Fruit fly (Drosophila melanogaster) whole organism, prepupa: Measurements from ENCODE around the gene CG14857.
A peak's percentile ranks its signal among the peaks of the same experiment; 100 is the strongest.

Source experiments
- Blimp-1 ChIP-seq: fragments of 200-800 bp; sonication (Bioruptor generic); optimal IDR thresholded peaks from 3 replicates; lab custom pipeline; 2017; ENCODE audit warnings: missing biosample characterization, missing genetic modification characterization, mild to moderate bottlenecking, moderate library complexity, missing genetic modification reagents
- CG10631 ChIP-seq: fragments of 200-800 bp; sonication (Bioruptor generic); optimal IDR thresholded peaks from 2 replicates; lab custom pipeline; 2016; ENCODE audit warnings: missing biosample characterization, missing genetic modification characterization
- CG10669 ChIP-seq: fragments of 200-800 bp; sonication (Bioruptor generic); optimal IDR thresholded peaks from 3 replicates; lab custom pipeline; 2018; ENCODE audit warnings: missing biosample characterization, mild to moderate bottlenecking, missing genetic modification characterization, moderate library complexity
- CG11294 ChIP-seq: fragments of 200-800 bp; sonication (Bioruptor generic); IDR thresholded peaks from 2 replicates; pipeline ENCODE4 v1.3.6; 2022; ENCODE audit warnings: missing biosample characterization, missing genetic modification characterization
- CG11762 ChIP-seq: fragments of 200-800 bp; sonication (Bioruptor generic); optimal IDR thresholded peaks from 3 replicates; lab custom pipeline; 2016; ENCODE audit warnings: missing biosample characterization, missing genetic modification characterization; ENCODE audit not compliant: insufficient read depth
- CG11902 ChIP-seq: fragments of 200-800 bp; sonication (Bioruptor generic); optimal IDR thresholded peaks from 3 replicates; lab custom pipeline; 2016; ENCODE audit warnings: missing biosample characterization, missing genetic modification characterization
- CG1621 ChIP-seq: fragments of 200-800 bp; sonication (Bioruptor generic); optimal IDR thresholded peaks from 3 replicates; lab custom pipeline; 2018; ENCODE audit warnings: missing biosample characterization, mild to moderate bottlenecking, missing genetic modification characterization
- CG3032 ChIP-seq: fragments of 200-800 bp; optimal IDR thresholded peaks from 2 replicates; lab custom pipeline; 2019; ENCODE audit warnings: missing biosample characterization, mild to moderate bottlenecking, missing genetic modification characterization, moderate library complexity
- CG31627 ChIP-seq: fragments of 200-800 bp; sonication (Bioruptor generic); optimal IDR thresholded peaks from 3 replicates; lab custom pipeline; 2016; ENCODE audit warnings: missing biosample characterization, missing genetic modification characterization
- CG32006 ChIP-seq: fragments of 200-800 bp; sonication (Bioruptor generic); optimal IDR thresholded peaks from 3 replicates; lab custom pipeline; 2017; ENCODE audit warnings: missing biosample characterization, mild to moderate bottlenecking, missing genetic modification characterization
- CG34406 ChIP-seq: fragments of 200-800 bp; sonication (Bioruptor generic); optimal IDR thresholded peaks from 3 replicates; lab custom pipeline; 2016; ENCODE audit warnings: missing biosample characterization, missing genetic modification characterization
- CG3919 ChIP-seq: fragments of 200-800 bp; sonication (Bioruptor generic); optimal IDR thresholded peaks from 3 replicates; lab custom pipeline; 2016; ENCODE audit warnings: missing biosample characterization, missing genetic modification characterization
- CG4318 ChIP-seq: fragments of 200-800 bp; sonication (Bioruptor generic); optimal IDR thresholded peaks from 3 replicates; lab custom pipeline; 2017; ENCODE audit warnings: missing biosample characterization, mild to moderate bottlenecking, missing genetic modification characterization
- CG6163 ChIP-seq: fragments of 200-800 bp; sonication (Bioruptor generic); IDR thresholded peaks from 3 replicates; pipeline ENCODE4 v1.3.6; 2022; ENCODE audit warnings: missing biosample characterization, missing genetic modification characterization
- CG6276 ChIP-seq: fragments of 200-800 bp; sonication (Bioruptor generic); optimal IDR thresholded peaks from 2 replicates; lab custom pipeline; 2017; ENCODE audit warnings: missing biosample characterization, mild to moderate bottlenecking, missing genetic modification characterization
- CG6792 ChIP-seq: fragments of 200-800 bp; sonication (Bioruptor generic); optimal IDR thresholded peaks from 3 replicates; lab custom pipeline; 2016; ENCODE audit warnings: missing biosample characterization, missing genetic modification characterization
- CG6808 ChIP-seq: fragments of 200-800 bp; sonication (Bioruptor generic); optimal IDR thresholded peaks from 3 replicates; lab custom pipeline; 2017; ENCODE audit warnings: missing biosample characterization, missing genetic modification characterization, mild to moderate bottlenecking, moderate library complexity, missing genetic modification reagents
- CG6854 ChIP-seq: fragments of 200-800 bp; sonication (Bioruptor generic); optimal IDR thresholded peaks from 2 replicates; lab custom pipeline; 2017; ENCODE audit warnings: missing biosample characterization, mild to moderate bottlenecking, missing genetic modification characterization
- CG7368 ChIP-seq: fragments of 200-800 bp; sonication (Bioruptor generic); optimal IDR thresholded peaks from 3 replicates; lab custom pipeline; 2016; ENCODE audit warnings: missing biosample characterization, missing genetic modification characterization
- CG8119 ChIP-seq: fragments of 200-800 bp; sonication (Bioruptor generic); IDR thresholded peaks from 3 replicates; pipeline ENCODE4 v1.3.6; 2022; ENCODE audit warnings: missing biosample characterization, missing genetic modification characterization
- CG8319 ChIP-seq: fragments of 200-800 bp; sonication (Bioruptor generic); optimal IDR thresholded peaks from 3 replicates; lab custom pipeline; 2016; ENCODE audit warnings: missing biosample characterization, missing genetic modification characterization
- CG8632 ChIP-seq: fragments of 200-800 bp; sonication (Bioruptor generic); optimal IDR thresholded peaks from 3 replicates; lab custom pipeline; 2016; ENCODE audit warnings: missing biosample characterization, missing genetic modification characterization
- CG9139 ChIP-seq: fragments of 200-800 bp; sonication (Bioruptor generic); optimal IDR thresholded peaks from 3 replicates; lab custom pipeline; 2017; ENCODE audit warnings: missing biosample characterization, mild to moderate bottlenecking, missing genetic modification characterization
- Eip75B ChIP-seq: fragments of 200-800 bp; sonication (Bioruptor generic); optimal IDR thresholded peaks from 3 replicates; lab custom pipeline; 2016; ENCODE audit warnings: missing biosample characterization, missing genetic modification characterization
- Eip78C ChIP-seq: fragments of 200-800 bp; sonication (Bioruptor generic); peaks from one replicate; lab custom pipeline; 2016; ENCODE audit warnings: missing biosample characterization, missing genetic modification characterization
- Ets21C ChIP-seq: fragments of 200-800 bp; sonication (Bioruptor generic); optimal IDR thresholded peaks from 3 replicates; lab custom pipeline; 2016; ENCODE audit warnings: missing biosample characterization, missing genetic modification characterization
- Ets96B ChIP-seq: fragments of 200-800 bp; optimal IDR thresholded peaks from 2 replicates; lab custom pipeline; 2019; ENCODE audit warnings: missing biosample characterization, mild to moderate bottlenecking, missing genetic modification characterization, moderate library complexity
- Gug ChIP-seq: fragments of 200-800 bp; sonication (Bioruptor generic); IDR thresholded peaks from 2 replicates; pipeline ENCODE4 v1.3.6; 2022; ENCODE audit warnings: missing biosample characterization, missing genetic modification characterization
- Hr38 ChIP-seq: sonication (Bioruptor generic); optimal IDR thresholded peaks from 2 replicates; lab custom pipeline; 2016; ENCODE audit warnings: missing biosample characterization, missing genetic modification characterization
- Hr4 ChIP-seq: fragments of 200-800 bp; sonication (Bioruptor generic); optimal IDR thresholded peaks from 3 replicates; lab custom pipeline; 2016; ENCODE audit warnings: missing biosample characterization, missing genetic modification characterization
- Lpt ChIP-seq: fragments of 200-800 bp; sonication (Bioruptor generic); optimal IDR thresholded peaks from 3 replicates; lab custom pipeline; 2016; ENCODE audit warnings: missing biosample characterization, missing genetic modification characterization
- Met ChIP-seq: fragments of 200-800 bp; sonication (Bioruptor generic); optimal IDR thresholded peaks from 3 replicates; lab custom pipeline; 2016; ENCODE audit warnings: missing biosample characterization, missing genetic modification characterization
- OdsH ChIP-seq: fragments of 200-800 bp; sonication (Bioruptor generic); optimal IDR thresholded peaks from 3 replicates; lab custom pipeline; 2016; ENCODE audit warnings: missing biosample characterization, missing genetic modification characterization
- Sox102F ChIP-seq: fragments of 200-800 bp; sonication (Bioruptor generic); optimal IDR thresholded peaks from 2 replicates; lab custom pipeline; 2016; ENCODE audit warnings: missing biosample characterization, mild to moderate bottlenecking, missing genetic modification characterization
- Sox14 ChIP-seq: fragments of 200-800 bp; sonication (Bioruptor generic); optimal IDR thresholded peaks from 3 replicates; lab custom pipeline; 2016; ENCODE audit warnings: missing biosample characterization, missing genetic modification characterization
- acj6 ChIP-seq: fragments of 200-800 bp; sonication (Bioruptor generic); optimal IDR thresholded peaks from 3 replicates; lab custom pipeline; 2016; ENCODE audit warnings: missing biosample characterization, missing genetic modification characterization
- cyc ChIP-seq: fragments of 200-800 bp; sonication (Bioruptor generic); optimal IDR thresholded peaks from 3 replicates; lab custom pipeline; 2016; ENCODE audit warnings: missing biosample characterization, missing genetic modification characterization
- dac ChIP-seq: fragments of 200-800 bp; sonication (Bioruptor generic); optimal IDR thresholded peaks from 2 replicates; lab custom pipeline; 2017; ENCODE audit warnings: missing biosample characterization, mild to moderate bottlenecking, missing genetic modification characterization
- dsx ChIP-seq: fragments of 200-800 bp; optimal IDR thresholded peaks from 3 replicates; lab custom pipeline; 2019; ENCODE audit warnings: missing biosample characterization, mild to moderate bottlenecking, missing genetic modification characterization, moderate library complexity; ENCODE audit not compliant: poor library complexity, severe bottlenecking
- esn ChIP-seq: fragments of 200-800 bp; sonication (Bioruptor generic); optimal IDR thresholded peaks from 2 replicates; lab custom pipeline; 2016; ENCODE audit warnings: missing biosample characterization, mild to moderate bottlenecking, missing genetic modification characterization, moderate library complexity
- fd59A ChIP-seq: fragments of 200-800 bp; sonication (Bioruptor generic); optimal IDR thresholded peaks from 2 replicates; lab custom pipeline; 2017; ENCODE audit warnings: missing biosample characterization, mild to moderate bottlenecking, missing genetic modification characterization, missing genetic modification reagents
- fd85E ChIP-seq: fragments of 200-800 bp; sonication (Bioruptor generic); optimal IDR thresholded peaks from 3 replicates; lab custom pipeline; 2016; ENCODE audit warnings: missing biosample characterization, missing genetic modification characterization
- lz ChIP-seq: fragments of 200-800 bp; sonication (Bioruptor generic); optimal IDR thresholded peaks from 3 replicates; lab custom pipeline; 2016; ENCODE audit warnings: missing biosample characterization, missing genetic modification characterization
- net ChIP-seq: fragments of 200-800 bp; sonication (Bioruptor generic); optimal IDR thresholded peaks from 3 replicates; lab custom pipeline; 2016; ENCODE audit warnings: missing biosample characterization, missing genetic modification characterization
- pdm3 ChIP-seq: fragments of 200-800 bp; sonication (Bioruptor generic); optimal IDR thresholded peaks from 3 replicates; lab custom pipeline; 2016; ENCODE audit warnings: missing biosample characterization, missing genetic modification characterization
- spab ChIP-seq: fragments of 200-800 bp; sonication (Bioruptor generic); optimal IDR thresholded peaks from 2 replicates; lab custom pipeline; 2017; ENCODE audit warnings: missing biosample characterization, mild to moderate bottlenecking, missing genetic modification characterization, missing genetic modification reagents
- ss ChIP-seq, 2 experiments: fragments of 200-800 bp; sonication (Bioruptor generic); optimal IDR thresholded peaks; 2 replicates in 1 of 2; 3 replicates in 1 of 2; lab custom pipeline; 2017 to 2018; ENCODE audit warnings: mild to moderate bottlenecking in 2 of 2, missing biosample characterization in 2 of 2, missing genetic modification characterization in 2 of 2, moderate library complexity in 1 of 2
- topi ChIP-seq: fragments of 200-800 bp; sonication (Bioruptor generic); optimal IDR thresholded peaks from 3 replicates; lab custom pipeline; 2016; ENCODE audit warnings: missing biosample characterization, missing genetic modification characterization

Gene CG14857

dm6 chr3R:14852610-14853009 lies 51.0 kb downstream of the CG14857 start:
- TF ChIP-seq CG6808 (GFP tag; lab: Kevin White, UChicago) (peak; percentile 43), spab (peak; percentile 18), Eip78C (GFP tag; lab: Kevin White, UChicago) (peak; percentile 53), CG3919 (GFP tag; lab: Kevin White, UChicago) (peak; percentile 1), Eip75B (GFP tag; lab: Kevin White, UChicago) (peak; percentile 16), CG10669 (GFP tag; lab: Kevin White, UChicago) (peak; percentile 12), dac (GFP tag; lab: Kevin White, UChicago) (no peak), Lpt (GFP tag; lab: Kevin White, UChicago) (no peak), CG1621 (peak; percentile 50), dsx (GFP tag; lab: Kevin White, UChicago) (peak; percentile 25), CG7368 (GFP tag; lab: Kevin White, UChicago) (no peak), CG8119 (GFP tag; lab: Robert Waterston, UW) (no peak), net (GFP tag; lab: Kevin White, UChicago) (no peak), ss (GFP tag; optimal IDR thresholded peaks at IDR 0.05; lab: Kevin White, UChicago) (peak; percentile 38 to 59), CG34406 (GFP tag; lab: Kevin White, UChicago) (no peak)
- TF ChIP-seq, all 60 proteins: peak for 9

- TF ChIP-seq CG31627: no peak
- TF ChIP-seq ss (GFP tag; optimal IDR thresholded peaks at IDR 0.05; lab: Kevin White, UChicago): peak; percentile 75 to 78
- TF ChIP-seq fd85E (GFP tag; lab: Kevin White, UChicago): peak; percentile 73
- no peak for TF ChIP-seq cyc (GFP tag; lab: Kevin White, UChicago)
- TF ChIP-seq CG3919 (GFP tag; lab: Kevin White, UChicago): peak; percentile 82
- TF ChIP-seq CG6854 (GFP tag; lab: Kevin White, UChicago): peak; percentile 94
- TF ChIP-seq Hr38: no peak
- TF ChIP-seq net (GFP tag; lab: Kevin White, UChicago): peak; percentile 70
- TF ChIP-seq esn: peak; percentile 71
- TF ChIP-seq Sox102F (GFP tag; lab: Kevin White, UChicago): peak; percentile 79
- peak; percentile 67 for TF ChIP-seq Sox14
- TF ChIP-seq Hr4 (GFP tag; lab: Kevin White, UChicago): no peak
- peak; percentile 28 for TF ChIP-seq lz (GFP tag; lab: Kevin White, UChicago)
- TF ChIP-seq CG4318 (GFP tag; lab: Kevin White, UChicago): no peak
- TF ChIP-seq CG34406 (GFP tag; lab: Kevin White, UChicago): peak; percentile 37
- TF ChIP-seq Met (GFP tag; lab: Kevin White, UChicago): peak; percentile 46
- peak; percentile 72 for TF ChIP-seq CG9139 (GFP tag; lab: Kevin White, UChicago)
- TF ChIP-seq CG11762 (GFP tag; lab: Kevin White, UChicago): peak; percentile 27
- peak; percentile 49 for TF ChIP-seq CG6792 (GFP tag; lab: Kevin White, UChicago)
- TF ChIP-seq acj6 (GFP tag; lab: Kevin White, UChicago): no peak
- TF ChIP-seq CG3032 (tag; lab: Kevin White, UChicago): no peak
- TF ChIP-seq topi: peak; percentile 66
- peak; percentile 62 for TF ChIP-seq CG6808 (GFP tag; lab: Kevin White, UChicago)
- no peak for TF ChIP-seq CG11902 (GFP tag; lab: Kevin White, UChicago)
- peak; percentile 12 for TF ChIP-seq Ets96B (tag; lab: Kevin White, UChicago)
- peak; percentile 91 for TF ChIP-seq Eip78C (GFP tag; lab: Kevin White, UChicago)
- peak; percentile 17; the same call in 1 of the 2 replicates for TF ChIP-seq Gug (GFP tag; lab: Robert Waterston, UW)
- peak; percentile 47 for TF ChIP-seq CG6276
- no peak for TF ChIP-seq CG8319
- TF ChIP-seq dsx (GFP tag; lab: Kevin White, UChicago): peak; percentile 55
- TF ChIP-seq CG11294 (GFP tag; lab: Robert Waterston, UW): no peak
- TF ChIP-seq dac (GFP tag; lab: Kevin White, UChicago): no peak
- peak; percentile 42 for TF ChIP-seq CG7368 (GFP tag; lab: Kevin White, UChicago)
- no peak for TF ChIP-seq Ets21C
- no peak for TF ChIP-seq fd59A
- TF ChIP-seq pdm3: peak; percentile 15
- peak; percentile 55 for TF ChIP-seq Blimp-1 (GFP tag; lab: Kevin White, UChicago)
- peak; percentile 1 for TF ChIP-seq spab
- TF ChIP-seq CG8632: peak; percentile 44
- no peak for TF ChIP-seq OdsH (GFP tag; lab: Kevin White, UChicago)
- TF ChIP-seq CG10631: no peak
- peak; percentile 79 for TF ChIP-seq CG6163 (GFP tag; lab: Robert Waterston, UW)
- TF ChIP-seq CG32006: no peak
Observed at dm6 chr3R:14853767-14854191, 52.2 kb downstream of the CG14857 start.
